Fruit fly (Drosophila melanogaster) whole organism, prepupa: Measurements from ENCODE around the gene Ir7g.

Experiments used
- Blimp-1 ChIP-seq: fragments of 200-800 bp; sonication (Bioruptor generic); optimal IDR thresholded peaks from 3 replicates; lab custom pipeline; 2017; ENCODE audit warnings: missing biosample characterization, missing genetic modification characterization, mild to moderate bottlenecking, moderate library complexity, missing genetic modification reagents
- CG10631 ChIP-seq: fragments of 200-800 bp; sonication (Bioruptor generic); optimal IDR thresholded peaks from 2 replicates; lab custom pipeline; 2016; ENCODE audit warnings: missing biosample characterization, missing genetic modification characterization
- CG10669 ChIP-seq: fragments of 200-800 bp; sonication (Bioruptor generic); optimal IDR thresholded peaks from 3 replicates; lab custom pipeline; 2018; ENCODE audit warnings: missing biosample characterization, mild to moderate bottlenecking, missing genetic modification characterization, moderate library complexity
- CG11294 ChIP-seq: fragments of 200-800 bp; sonication (Bioruptor generic); IDR thresholded peaks from 2 replicates; pipeline ENCODE4 v1.3.6; 2022; ENCODE audit warnings: missing biosample characterization, missing genetic modification characterization
- CG11762 ChIP-seq: fragments of 200-800 bp; sonication (Bioruptor generic); optimal IDR thresholded peaks from 3 replicates; lab custom pipeline; 2016; ENCODE audit warnings: missing biosample characterization, missing genetic modification characterization; ENCODE audit not compliant: insufficient read depth
- CG11902 ChIP-seq: fragments of 200-800 bp; sonication (Bioruptor generic); optimal IDR thresholded peaks from 3 replicates; lab custom pipeline; 2016; ENCODE audit warnings: missing biosample characterization, missing genetic modification characterization
- CG15336 ChIP-seq: fragments of 200-800 bp; sonication (Bioruptor generic); IDR thresholded peaks from 2 replicates; pipeline ENCODE4 v1.3.6; 2022; ENCODE audit warnings: missing biosample characterization, missing genetic modification characterization
- CG1621 ChIP-seq: fragments of 200-800 bp; sonication (Bioruptor generic); optimal IDR thresholded peaks from 3 replicates; lab custom pipeline; 2018; ENCODE audit warnings: missing biosample characterization, mild to moderate bottlenecking, missing genetic modification characterization
- CG16779 ChIP-seq: fragments of 200-800 bp; sonication (Bioruptor generic); optimal IDR thresholded peaks from 3 replicates; lab custom pipeline; 2017; ENCODE audit warnings: missing biosample characterization, mild to moderate bottlenecking, missing genetic modification characterization
- CG3032 ChIP-seq: fragments of 200-800 bp; optimal IDR thresholded peaks from 2 replicates; lab custom pipeline; 2019; ENCODE audit warnings: missing biosample characterization, mild to moderate bottlenecking, missing genetic modification characterization, moderate library complexity
- CG31627 ChIP-seq: fragments of 200-800 bp; sonication (Bioruptor generic); optimal IDR thresholded peaks from 3 replicates; lab custom pipeline; 2016; ENCODE audit warnings: missing biosample characterization, missing genetic modification characterization
- CG34406 ChIP-seq: fragments of 200-800 bp; sonication (Bioruptor generic); optimal IDR thresholded peaks from 3 replicates; lab custom pipeline; 2016; ENCODE audit warnings: missing biosample characterization, missing genetic modification characterization
- CG3919 ChIP-seq: fragments of 200-800 bp; sonication (Bioruptor generic); optimal IDR thresholded peaks from 3 replicates; lab custom pipeline; 2016; ENCODE audit warnings: missing biosample characterization, missing genetic modification characterization
- CG6163 ChIP-seq: fragments of 200-800 bp; sonication (Bioruptor generic); IDR thresholded peaks from 3 replicates; pipeline ENCODE4 v1.3.6; 2022; ENCODE audit warnings: missing biosample characterization, missing genetic modification characterization
- CG6808 ChIP-seq: fragments of 200-800 bp; sonication (Bioruptor generic); optimal IDR thresholded peaks from 3 replicates; lab custom pipeline; 2017; ENCODE audit warnings: missing biosample characterization, missing genetic modification characterization, mild to moderate bottlenecking, moderate library complexity, missing genetic modification reagents
- CG6854 ChIP-seq: fragments of 200-800 bp; sonication (Bioruptor generic); optimal IDR thresholded peaks from 2 replicates; lab custom pipeline; 2017; ENCODE audit warnings: missing biosample characterization, mild to moderate bottlenecking, missing genetic modification characterization
- CG7368 ChIP-seq: fragments of 200-800 bp; sonication (Bioruptor generic); optimal IDR thresholded peaks from 3 replicates; lab custom pipeline; 2016; ENCODE audit warnings: missing biosample characterization, missing genetic modification characterization
- CG8119 ChIP-seq: fragments of 200-800 bp; sonication (Bioruptor generic); IDR thresholded peaks from 3 replicates; pipeline ENCODE4 v1.3.6; 2022; ENCODE audit warnings: missing biosample characterization, missing genetic modification characterization
- CG8319 ChIP-seq: fragments of 200-800 bp; sonication (Bioruptor generic); optimal IDR thresholded peaks from 3 replicates; lab custom pipeline; 2016; ENCODE audit warnings: missing biosample characterization, missing genetic modification characterization
- CG8632 ChIP-seq: fragments of 200-800 bp; sonication (Bioruptor generic); optimal IDR thresholded peaks from 3 replicates; lab custom pipeline; 2016; ENCODE audit warnings: missing biosample characterization, missing genetic modification characterization
- CG9139 ChIP-seq: fragments of 200-800 bp; sonication (Bioruptor generic); optimal IDR thresholded peaks from 3 replicates; lab custom pipeline; 2017; ENCODE audit warnings: missing biosample characterization, mild to moderate bottlenecking, missing genetic modification characterization
- Eip75B ChIP-seq: fragments of 200-800 bp; sonication (Bioruptor generic); optimal IDR thresholded peaks from 3 replicates; lab custom pipeline; 2016; ENCODE audit warnings: missing biosample characterization, missing genetic modification characterization
- Eip78C ChIP-seq: fragments of 200-800 bp; sonication (Bioruptor generic); peaks from one replicate; lab custom pipeline; 2016; ENCODE audit warnings: missing biosample characterization, missing genetic modification characterization
- Eip93F ChIP-seq: fragments of 200-800 bp; sonication (Bioruptor generic); optimal IDR thresholded peaks from 2 replicates; lab custom pipeline; 2016; ENCODE audit warnings: missing biosample characterization, mild to moderate bottlenecking, missing genetic modification characterization
- Ets21C ChIP-seq: fragments of 200-800 bp; sonication (Bioruptor generic); optimal IDR thresholded peaks from 3 replicates; lab custom pipeline; 2016; ENCODE audit warnings: missing biosample characterization, missing genetic modification characterization
- Ets96B ChIP-seq: fragments of 200-800 bp; optimal IDR thresholded peaks from 2 replicates; lab custom pipeline; 2019; ENCODE audit warnings: missing biosample characterization, mild to moderate bottlenecking, missing genetic modification characterization, moderate library complexity
- Hr38 ChIP-seq: sonication (Bioruptor generic); optimal IDR thresholded peaks from 2 replicates; lab custom pipeline; 2016; ENCODE audit warnings: missing biosample characterization, missing genetic modification characterization
- Hr39 ChIP-seq: fragments of 200-800 bp; sonication (Bioruptor generic); optimal IDR thresholded peaks from 2 replicates; lab custom pipeline; 2016; ENCODE audit warnings: missing biosample characterization, missing genetic modification characterization
- Hr4 ChIP-seq: fragments of 200-800 bp; sonication (Bioruptor generic); optimal IDR thresholded peaks from 3 replicates; lab custom pipeline; 2016; ENCODE audit warnings: missing biosample characterization, missing genetic modification characterization
- Lpt ChIP-seq: fragments of 200-800 bp; sonication (Bioruptor generic); optimal IDR thresholded peaks from 3 replicates; lab custom pipeline; 2016; ENCODE audit warnings: missing biosample characterization, missing genetic modification characterization
- Met ChIP-seq: fragments of 200-800 bp; sonication (Bioruptor generic); optimal IDR thresholded peaks from 3 replicates; lab custom pipeline; 2016; ENCODE audit warnings: missing biosample characterization, missing genetic modification characterization
- OdsH ChIP-seq: fragments of 200-800 bp; sonication (Bioruptor generic); optimal IDR thresholded peaks from 3 replicates; lab custom pipeline; 2016; ENCODE audit warnings: missing biosample characterization, missing genetic modification characterization
- Smox ChIP-seq: fragments of 200-800 bp; sonication (Bioruptor generic); optimal IDR thresholded peaks from 3 replicates; lab custom pipeline; 2016; ENCODE audit warnings: missing biosample characterization, missing genetic modification characterization
- Sox102F ChIP-seq: fragments of 200-800 bp; sonication (Bioruptor generic); optimal IDR thresholded peaks from 2 replicates; lab custom pipeline; 2016; ENCODE audit warnings: missing biosample characterization, mild to moderate bottlenecking, missing genetic modification characterization
- achi ChIP-seq: fragments of 200-800 bp; sonication (Bioruptor generic); optimal IDR thresholded peaks from 3 replicates; lab custom pipeline; 2016; ENCODE audit warnings: missing biosample characterization, missing genetic modification characterization
- acj6 ChIP-seq: fragments of 200-800 bp; sonication (Bioruptor generic); optimal IDR thresholded peaks from 3 replicates; lab custom pipeline; 2016; ENCODE audit warnings: missing biosample characterization, missing genetic modification characterization
- cyc ChIP-seq: fragments of 200-800 bp; sonication (Bioruptor generic); optimal IDR thresholded peaks from 3 replicates; lab custom pipeline; 2016; ENCODE audit warnings: missing biosample characterization, missing genetic modification characterization
- dac ChIP-seq: fragments of 200-800 bp; sonication (Bioruptor generic); optimal IDR thresholded peaks from 2 replicates; lab custom pipeline; 2017; ENCODE audit warnings: missing biosample characterization, mild to moderate bottlenecking, missing genetic modification characterization
- dsx ChIP-seq: fragments of 200-800 bp; optimal IDR thresholded peaks from 3 replicates; lab custom pipeline; 2019; ENCODE audit warnings: missing biosample characterization, mild to moderate bottlenecking, missing genetic modification characterization, moderate library complexity; ENCODE audit not compliant: poor library complexity, severe bottlenecking
- eg ChIP-seq: fragments of 200-800 bp; sonication (Bioruptor generic); IDR thresholded peaks from 3 replicates; pipeline ENCODE4 v1.3.6; 2022; ENCODE audit warnings: missing biosample characterization, missing genetic modification characterization
- esn ChIP-seq: fragments of 200-800 bp; sonication (Bioruptor generic); optimal IDR thresholded peaks from 2 replicates; lab custom pipeline; 2016; ENCODE audit warnings: missing biosample characterization, mild to moderate bottlenecking, missing genetic modification characterization, moderate library complexity
- fd59A ChIP-seq: fragments of 200-800 bp; sonication (Bioruptor generic); optimal IDR thresholded peaks from 2 replicates; lab custom pipeline; 2017; ENCODE audit warnings: missing biosample characterization, mild to moderate bottlenecking, missing genetic modification characterization, missing genetic modification reagents
- fd85E ChIP-seq: fragments of 200-800 bp; sonication (Bioruptor generic); optimal IDR thresholded peaks from 3 replicates; lab custom pipeline; 2016; ENCODE audit warnings: missing biosample characterization, missing genetic modification characterization
- fkh ChIP-seq: fragments of 200-800 bp; sonication (Bioruptor generic); optimal IDR thresholded peaks from 3 replicates; lab custom pipeline; 2017; ENCODE audit warnings: missing biosample characterization, mild to moderate bottlenecking, missing genetic modification characterization, moderate library complexity
- net ChIP-seq: fragments of 200-800 bp; sonication (Bioruptor generic); optimal IDR thresholded peaks from 3 replicates; lab custom pipeline; 2016; ENCODE audit warnings: missing biosample characterization, missing genetic modification characterization
- pdm3 ChIP-seq: fragments of 200-800 bp; sonication (Bioruptor generic); optimal IDR thresholded peaks from 3 replicates; lab custom pipeline; 2016; ENCODE audit warnings: missing biosample characterization, missing genetic modification characterization
- salr ChIP-seq, 2 experiments: fragments of 200-800 bp; sonication (Bioruptor generic); optimal IDR thresholded peaks; 3 replicates each; lab custom pipeline; 2016 to 2018; ENCODE audit warnings: missing biosample characterization in 2 of 2, missing genetic modification characterization in 2 of 2, mild to moderate bottlenecking in 1 of 2
- spab ChIP-seq: fragments of 200-800 bp; sonication (Bioruptor generic); optimal IDR thresholded peaks from 2 replicates; lab custom pipeline; 2017; ENCODE audit warnings: missing biosample characterization, mild to moderate bottlenecking, missing genetic modification characterization, missing genetic modification reagents
- svp ChIP-seq: fragments of 200-800 bp; sonication (Bioruptor generic); peaks from one replicate; lab custom pipeline; 2016; ENCODE audit warnings: missing biosample characterization, missing genetic modification characterization
- topi ChIP-seq: fragments of 200-800 bp; sonication (Bioruptor generic); optimal IDR thresholded peaks from 3 replicates; lab custom pipeline; 2016; ENCODE audit warnings: missing biosample characterization, missing genetic modification characterization
- vri ChIP-seq: fragments of 200-800 bp; sonication (Bioruptor generic); optimal IDR thresholded peaks from 3 replicates; lab custom pipeline; 2016; ENCODE audit warnings: missing biosample characterization, mild to moderate bottlenecking, missing genetic modification characterization

Gene Ir7g

dm6 chrX:7933210-7933915 is 48.9 kb downstream of the Ir7g start, which contains the start of the genes Dhdds and RpS14a:
Gene Dhdds (minus strand): TSS chrX:7933351.
Gene RpS14a (plus strand): TSS chrX:7933742.
- TF ChIP-seq Smox (GFP tag; lab: Kevin White, UChicago) (peak; percentile 40), topi (GFP tag; lab: Kevin White, UChicago) (peak; percentile 54), CG34406 (GFP tag; lab: Kevin White, UChicago) (peak; percentile 54), Sox102F (GFP tag; lab: Kevin White, UChicago) (peak; percentile 46), dsx (GFP tag; lab: Kevin White, UChicago) (no peak), spab (GFP tag; lab: Kevin White, UChicago) (no peak), Lpt (no peak), CG8119 (GFP tag; lab: Robert Waterston, UW) (no peak), net (peak; percentile 39), Ets96B (no peak), pdm3 (GFP tag; lab: Kevin White, UChicago) (no peak), dac (GFP tag; lab: Kevin White, UChicago) (no peak), CG15336 (GFP tag; lab: Robert Waterston, UW) (no peak), esn (GFP tag; lab: Kevin White, UChicago) (peak; percentile 67), acj6 (peak; percentile 8), CG3919 (peak; percentile 53), CG3032 (tag; lab: Kevin White, UChicago) (no peak), CG11294 (GFP tag; lab: Robert Waterston, UW) (no peak), Ets21C (GFP tag; lab: Kevin White, UChicago) (no peak), fd85E (GFP tag; lab: Kevin White, UChicago) (no peak), eg (GFP tag; lab: Robert Waterston, UW) (peak; percentile 41; the same call in 1 of the 3 replicates), CG8632 (GFP tag; lab: Kevin White, UChicago) (peak; percentile 49), Hr38 (no peak), OdsH (GFP tag; lab: Kevin White, UChicago) (no peak), Eip75B (GFP tag; lab: Kevin White, UChicago) (peak; percentile 16), CG9139 (GFP tag; lab: Kevin White, UChicago) (no peak), CG8319 (GFP tag; lab: Kevin White, UChicago) (no peak), salr (GFP tag; optimal IDR thresholded peaks at IDR 0.05; lab: Kevin White, UChicago) (no peak), CG16779 (tag; lab: Kevin White, UChicago) (no peak), Blimp-1 (GFP tag; lab: Kevin White, UChicago) (peak; percentile 24), CG1621 (no peak), fd59A (GFP tag; lab: Kevin White, UChicago) (peak; percentile 9), fkh (GFP tag; lab: Kevin White, UChicago) (peak; percentile 51), CG6808 (GFP tag; lab: Kevin White, UChicago) (peak; percentile 44), CG10669 (GFP tag; lab: Kevin White, UChicago) (peak; percentile 34), CG10631 (GFP tag; lab: Kevin White, UChicago) (no peak), CG11902 (GFP tag; lab: Kevin White, UChicago) (no peak), CG6854 (GFP tag; lab: Kevin White, UChicago) (peak; percentile 74), Eip78C (GFP tag; lab: Kevin White, UChicago) (peak; percentile 68), svp (peak; percentile 46), CG31627 (GFP tag; lab: Kevin White, UChicago) (peak; percentile 39), Hr39 (GFP tag; lab: Kevin White, UChicago) (peak; percentile 50), cyc (peak; percentile 44), Hr4 (GFP tag; lab: Kevin White, UChicago) (no peak), Met (GFP tag; lab: Kevin White, UChicago) (peak; percentile 52), CG6163 (GFP tag; lab: Robert Waterston, UW) (0 out of 3 replicates have a peak, but pooled peaks have one; percentile 26), Eip93F (GFP tag; lab: Kevin White, UChicago) (peak; percentile 45), CG7368 (peak; percentile 35), CG11762 (GFP tag; lab: Kevin White, UChicago) (no peak), vri (GFP tag; lab: Kevin White, UChicago) (peak; percentile 17), achi (GFP tag; lab: Kevin White, UChicago) (peak; percentile 99)
